Fruit fly (Drosophila melanogaster): ENCODE measurements around the gene Dnai2.

The Dnai2 gene

dm6 chr3L:11701649-11702048 lies 2.6 kb upstream of the Dnai2 start (continued):
- TF ChIP-seq dac (GFP tag; optimal IDR thresholded peaks at IDR 0.05) (peak; percentile 10), CG8119 (GFP tag; IDR thresholded peaks at IDR 0.05) (peak; percentile 70), CG6276 (GFP tag; optimal IDR thresholded peaks at IDR 0.05) (peak; percentile 70), CG9139 (GFP tag; optimal IDR thresholded peaks at IDR 0.05) (no peak), fd59A (GFP tag; optimal IDR thresholded peaks at IDR 0.05) (no peak), CG11902 (GFP tag; optimal IDR thresholded peaks at IDR 0.05) (no peak), topi (GFP tag; optimal IDR thresholded peaks at IDR 0.05) (no peak), CG6163 (GFP tag; IDR thresholded peaks at IDR 0.05) (peak; percentile 28; the same call in 1 of the 3 replicates), Smox (GFP tag; optimal IDR thresholded peaks at IDR 0.05) (no peak), Hr4 (GFP tag; optimal IDR thresholded peaks at IDR 0.05) (peak; percentile 34), Gug (GFP tag; IDR thresholded peaks at IDR 0.05) (no peak), Hr38 (GFP tag; optimal IDR thresholded peaks at IDR 0.05) (no peak), CG34406 (GFP tag; optimal IDR thresholded peaks at IDR 0.05) (no peak), CG15336 (GFP tag; IDR thresholded peaks at IDR 0.05) (peak; percentile 65), CG6808 (GFP tag; optimal IDR thresholded peaks at IDR 0.05) (no peak), Met (GFP tag; optimal IDR thresholded peaks at IDR 0.05) (no peak)

dm6 chr3L:11696294-11697116 lies 2.6 kb downstream of the Dnai2 start, which contains the start of gene Dph1:
Gene Dph1, minus strand, starts transcription at chr3L:11696963.
- TF ChIP-seq Gug (GFP tag; IDR thresholded peaks at IDR 0.05) (peak; percentile 90), CG6163 (GFP tag; IDR thresholded peaks at IDR 0.05) (peak; percentile 96), CG7368 (GFP tag; optimal IDR thresholded peaks at IDR 0.05) (peak; percentile 95), Blimp-1 (GFP tag; optimal IDR thresholded peaks at IDR 0.05) (peak; percentile 65), ss (GFP tag; optimal IDR thresholded peaks at IDR 0.05) (peak; percentile 94 to 96), Hr38 (GFP tag; optimal IDR thresholded peaks at IDR 0.05) (no peak), CG8319 (GFP tag; optimal IDR thresholded peaks at IDR 0.05) (peak; percentile 65), Sox15 (GFP tag; optimal IDR thresholded peaks at IDR 0.05) (peak; percentile 85), CG1621 (tag; optimal IDR thresholded peaks at IDR 0.05) (peak; percentile 93), CG11294 (GFP tag; IDR thresholded peaks at IDR 0.05) (peak; percentile 79; the same call in 1 of the 2 replicates), acj6 (GFP tag; optimal IDR thresholded peaks at IDR 0.05) (peak; percentile 90), Lpt (GFP tag; optimal IDR thresholded peaks at IDR 0.05) (peak; percentile 90), Sox102F (GFP tag; optimal IDR thresholded peaks at IDR 0.05) (peak; percentile 92), CG8119 (GFP tag; IDR thresholded peaks at IDR 0.05) (peak; percentile 93), CG31627 (GFP tag; optimal IDR thresholded peaks at IDR 0.05) (peak; percentile 90), CG6276 (GFP tag; optimal IDR thresholded peaks at IDR 0.05) (peak; percentile 95), CG3919 (GFP tag; optimal IDR thresholded peaks at IDR 0.05) (peak; percentile 93), Ets96B (tag; optimal IDR thresholded peaks at IDR 0.05) (peak; percentile 90), CG6792 (GFP tag; optimal IDR thresholded peaks at IDR 0.05) (peak; percentile 92), dac (GFP tag; optimal IDR thresholded peaks at IDR 0.05) (peak; percentile 90), pdm3 (GFP tag; optimal IDR thresholded peaks at IDR 0.05) (peak; percentile 91), CG11762 (GFP tag; optimal IDR thresholded peaks at IDR 0.05; ENCODE audit: insufficient read depth) (peak; percentile 91), eg (GFP tag; IDR thresholded peaks at IDR 0.05) (peak; percentile 97), Hr39 (GFP tag; optimal IDR thresholded peaks at IDR 0.05) (peak; percentile 89), salr (GFP tag; optimal IDR thresholded peaks at IDR 0.05) (peak; percentile 86 to 87), OdsH (GFP tag; optimal IDR thresholded peaks at IDR 0.05) (peak; percentile 92), achi (GFP tag; optimal IDR thresholded peaks at IDR 0.05) (peak; percentile 90), fd85E (GFP tag; optimal IDR thresholded peaks at IDR 0.05) (peak; percentile 88), CG10669 (GFP tag; optimal IDR thresholded peaks at IDR 0.05) (peak; percentile 92), Smox (GFP tag; optimal IDR thresholded peaks at IDR 0.05) (peak; percentile 90), CG32006 (GFP tag; optimal IDR thresholded peaks at IDR 0.05) (peak; percentile 94), CG4318 (GFP tag; optimal IDR thresholded peaks at IDR 0.05) (peak; percentile 89), lz (GFP tag; optimal IDR thresholded peaks at IDR 0.05) (peak; percentile 92), Eip93F (GFP tag; optimal IDR thresholded peaks at IDR 0.05) (peak; percentile 19), CG8632 (GFP tag; optimal IDR thresholded peaks at IDR 0.05) (peak; percentile 88), CG10631 (GFP tag; optimal IDR thresholded peaks at IDR 0.05) (peak; percentile 85), cyc (GFP tag; optimal IDR thresholded peaks at IDR 0.05) (peak; percentile 86), CG6854 (GFP tag; optimal IDR thresholded peaks at IDR 0.05) (peak; percentile 87), net (GFP tag; optimal IDR thresholded peaks at IDR 0.05) (peak; percentile 94), topi (GFP tag; optimal IDR thresholded peaks at IDR 0.05) (peak; percentile 93)
